Worm (Caenorhabditis elegans) whole organism, midembryonic: Measurements from ENCODE around the gene ZK795.2.

Experiments
- cog-1 ChIP-seq: sonication (generic microtip); optimal IDR thresholded peaks from 2 replicates; lab custom pipeline; 2016; ENCODE audit warnings: missing genetic modification characterization, missing compliant biosample characterization
- flt-1 ChIP-seq: fragments of 200-800 bp; sonication (Bioruptor generic); IDR thresholded peaks from 2 replicates; pipeline ENCODE4 v1.3.6; 2022; ENCODE audit warnings: missing genetic modification characterization, missing compliant biosample characterization
- ref-1 ChIP-seq: fragments of 200-800 bp; sonication (Bioruptor generic); conservative IDR thresholded peaks from 2 replicates; pipeline ENCODE4 v1.3.6; 2022; ENCODE audit warnings: missing genetic modification reagents, missing genetic modification characterization, missing compliant biosample characterization
- tab-1 ChIP-seq: fragments of 200-800 bp; sonication (Bioruptor generic); IDR thresholded peaks from 2 replicates; pipeline ENCODE4 v1.3.6; 2022; ENCODE audit warnings: missing genetic modification characterization, missing compliant biosample characterization
- ztf-29 ChIP-seq: fragments of 200-800 bp; sonication (Bioruptor generic); IDR thresholded peaks from 2 replicates; pipeline ENCODE4 v1.3.6; 2022; ENCODE audit warnings: missing genetic modification reagents, missing genetic modification characterization, missing compliant biosample characterization

- TF ChIP-seq ref-1 (GFP tag; lab: Robert Waterston, UW): no peak
- no peak for TF ChIP-seq tab-1 (GFP tag; lab: Robert Waterston, UW)
- no peak for TF ChIP-seq ztf-29
- TF ChIP-seq flt-1 (GFP tag; lab: Robert Waterston, UW): no peak
- no peak for TF ChIP-seq cog-1 (tag; lab: Kevin White, UChicago)
Observed at ce11 chrIV:12600941-12601340, 42.2 kb upstream of the ZK795.2 start.
